Worm (Caenorhabditis elegans): ENCODE data around the gene C34D4.4.

DNA sequence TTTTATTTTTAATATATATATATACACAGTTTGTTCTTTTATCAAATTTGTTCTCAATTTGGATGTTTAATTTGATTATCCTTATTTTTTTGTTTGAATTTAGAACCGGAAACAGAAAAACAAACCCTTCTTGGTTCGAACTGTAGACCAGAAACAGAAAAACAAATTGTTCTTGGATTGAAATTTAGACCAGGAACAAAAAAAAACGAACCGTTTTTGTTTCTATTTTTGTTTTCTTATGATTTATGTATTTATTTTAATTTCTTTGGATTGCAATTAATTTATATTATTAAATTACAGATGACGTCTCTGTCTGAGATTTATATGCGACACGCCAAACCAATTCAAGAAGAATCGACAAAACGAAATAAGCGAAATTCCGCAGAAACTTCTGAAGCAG, 26.2 kb downstream of the C34D4.4 start, which contains the start of gene C42D4.19:
- TF ChIP-seq lir-3 (tag; optimal IDR thresholded peaks at IDR 0.05; ENCODE audit: poor library complexity) (no peak), blmp-1 (tag; optimal IDR thresholded peaks at IDR 0.05) (no peak), elt-3 (tag; optimal IDR thresholded peaks at IDR 0.05) (no peak), zip-4 (GFP tag; optimal IDR thresholded peaks at IDR 0.05) (no peak), pqm-1 (tag; optimal IDR thresholded peaks at IDR 0.05) (no peak), nhr-85 (tag) (no peak), nhr-76 (tag; optimal IDR thresholded peaks at IDR 0.05) (no peak), snpc-4 (tag; optimal IDR thresholded peaks at IDR 0.05) (no peak), sup-37 (GFP tag; optimal IDR thresholded peaks at IDR 0.05) (no peak), dpl-1 (GFP tag; optimal IDR thresholded peaks at IDR 0.05) (no peak), nhr-28 (tag; optimal IDR thresholded peaks at IDR 0.05) (no peak), lsy-2 (tag; optimal IDR thresholded peaks at IDR 0.05) (no peak), jun-1 (tag; optimal IDR thresholded peaks at IDR 0.05) (no peak)
